Worm (Caenorhabditis elegans) whole organism, L3 larva: ENCODE data around the gene nas-20.

Source experiments
- lin-39 ChIP-seq: fragments of 150-350 bp; optimal IDR thresholded peaks from 2 replicates; lab custom pipeline; 2018; ENCODE audit warnings: missing biosample characterization, missing genetic modification reagents, missing genetic modification characterization
- nhr-12 ChIP-seq: fragments of 150-350 bp; optimal IDR thresholded peaks from 2 replicates; lab custom pipeline; 2014; ENCODE audit warnings: missing biosample characterization, missing genetic modification characterization
- nhr-76 ChIP-seq: fragments of 150-350 bp; sonication (generic microtip); optimal IDR thresholded peaks from 5 replicates; lab custom pipeline; 2014; ENCODE audit warnings: missing biosample characterization, missing genetic modification characterization

DNA sequence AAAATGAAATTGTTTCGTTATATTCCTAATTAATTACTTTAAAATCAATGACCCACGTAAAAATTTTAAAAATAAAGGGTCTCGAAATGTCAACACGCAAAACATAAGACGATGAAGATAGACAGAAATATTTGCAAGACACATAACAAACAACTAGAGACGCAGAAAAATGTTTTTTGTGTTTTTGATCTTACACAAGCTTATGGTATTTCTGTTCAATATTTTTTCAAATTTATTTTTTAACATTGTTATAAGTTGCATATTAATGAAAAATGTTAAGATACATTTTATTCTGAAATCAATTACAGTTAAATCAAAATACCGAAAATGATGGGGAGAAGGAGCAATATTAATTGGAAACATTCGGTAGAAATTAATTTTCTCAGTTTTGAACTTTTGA lies 41.3 kb upstream of the nas-20 start, which contains the start of gene C55A6.3:
- no peak for TF ChIP-seq nhr-76
- no peak for TF ChIP-seq nhr-12 (tag; lab: Kevin White, UChicago)
- no peak for TF ChIP-seq lin-39 (tag; lab: Kevin White, UChicago)
